Worm (Caenorhabditis elegans) whole organism, L4/young adult: Measurements from ENCODE around the gene eftu-2.

ENCODE experiments used
- W03F9.2 ChIP-seq: fragments of 150-350 bp; optimal IDR thresholded peaks from 2 replicates; lab custom pipeline; 2014; ENCODE audit warnings: missing biosample characterization, missing genetic modification characterization
- dao-5 ChIP-seq: sonication (generic microtip); optimal IDR thresholded peaks from 2 replicates; lab custom pipeline; 2016; ENCODE audit warnings: missing genotype, missing genetic modification characterization, moderate library complexity, missing compliant biosample characterization
- him-1 ChIP-seq: sonication (generic microtip); optimal IDR thresholded peaks from 2 replicates; lab custom pipeline; 2016; ENCODE audit warnings: missing genotype, missing genetic modification reagents, missing genetic modification characterization, missing compliant biosample characterization

DNA sequence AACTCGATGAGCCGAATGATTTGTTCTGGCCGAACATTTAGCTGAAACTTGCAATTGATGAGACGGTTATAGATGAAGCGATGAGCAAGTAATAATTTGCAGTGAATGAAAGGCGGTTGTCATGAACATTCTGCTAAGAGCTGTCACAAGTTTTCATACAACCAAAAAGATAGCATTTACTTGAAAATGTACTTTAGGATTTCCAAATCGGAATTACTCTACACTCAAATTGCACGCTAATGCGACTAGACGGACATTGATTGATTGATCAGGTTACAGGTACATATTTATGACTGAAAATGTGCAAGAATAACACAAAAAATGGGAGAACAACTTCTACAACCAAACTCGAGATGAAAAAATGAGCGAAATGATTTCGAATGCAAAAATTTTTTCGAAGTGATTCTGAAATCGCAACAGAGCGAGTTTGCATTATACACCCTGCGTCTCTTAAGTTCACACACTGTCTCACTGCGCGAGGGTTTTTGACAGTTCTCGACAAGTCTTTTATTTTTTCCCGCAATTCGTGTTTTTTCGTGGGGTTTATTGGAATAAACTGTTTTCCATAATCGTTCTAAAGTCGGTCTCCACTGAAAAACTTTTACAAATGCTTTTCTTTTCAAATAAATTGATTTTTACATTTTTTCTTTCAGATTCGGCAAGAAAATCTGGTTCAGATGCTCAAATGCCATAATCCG lies 10.3 kb downstream of the eftu-2 start, which contains the start of the genes npp-10 and cyk-3:
- TF ChIP-seq W03F9.2 (tag; lab: Kevin White, UChicago) (no peak), dao-5 (tag; lab: Kevin White, UChicago) (no peak), him-1 (no peak)
